Fruit fly (Drosophila melanogaster): ENCODE measurements around the gene CG13599.
A peak's percentile ranks its signal among the peaks of the same experiment; 100 is the strongest.

The CG13599 gene

DNA sequence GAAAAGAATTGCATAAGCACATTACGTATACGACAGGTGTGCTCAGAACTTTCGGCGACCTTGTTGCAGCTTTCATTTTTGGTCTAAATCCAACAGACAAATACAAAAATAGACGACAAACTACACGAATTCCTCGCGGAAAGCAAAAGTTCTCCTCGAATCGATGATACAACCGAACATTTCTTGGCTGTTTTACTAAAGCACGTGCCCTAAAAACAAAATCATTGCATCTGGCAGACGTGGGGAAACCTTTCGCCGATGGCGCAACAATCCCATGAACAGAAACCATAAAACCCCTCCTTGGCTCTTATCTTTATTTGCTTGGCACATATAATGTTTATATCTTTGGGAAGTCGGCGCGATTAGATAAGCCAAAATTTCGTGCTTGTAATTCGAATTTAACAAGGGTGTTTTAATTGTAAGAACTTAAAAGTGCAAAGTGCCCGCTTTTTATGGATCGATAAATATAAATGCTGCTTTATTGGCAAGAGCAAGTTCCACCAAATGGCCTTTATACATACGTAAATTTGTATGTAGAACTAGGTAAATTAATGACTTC is 7.2 kb downstream of the CG13599 start (continued):
- TF ChIP-seq sens-2 (GFP tag; IDR thresholded peaks at IDR 0.05) (no peak), pros (GFP tag; optimal IDR thresholded peaks at IDR 0.05) (peak; percentile 52), CG5180 (GFP tag; optimal IDR thresholded peaks at IDR 0.05) (peak; percentile 1), CG15514 (GFP tag; optimal IDR thresholded peaks at IDR 0.05) (no peak), Hr39 (optimal IDR thresholded peaks at IDR 0.05) (no peak), CG8478 (optimal IDR thresholded peaks at IDR 0.05) (no peak), Hand (GFP tag; optimal IDR thresholded peaks at IDR 0.05) (no peak), sna (GFP tag; IDR thresholded peaks at IDR 0.05; ENCODE audit: partially characterized antibody) (no peak), CTCF (GFP tag; optimal IDR thresholded peaks at IDR 0.05) (no peak), CG7745 (tag; optimal IDR thresholded peaks at IDR 0.05) (no peak), dmrt11E (tag; optimal IDR thresholded peaks at IDR 0.05) (no peak), CG7839 (tag; optimal IDR thresholded peaks at IDR 0.05) (no peak), H15 (GFP tag; IDR thresholded peaks at IDR 0.05) (no peak), sim (GFP tag; IDR thresholded peaks at IDR 0.05) (no peak), sqz (GFP tag; optimal IDR thresholded peaks at IDR 0.05) (no peak), sr (GFP tag; IDR thresholded peaks at IDR 0.05) (no peak), sug (tag; optimal IDR thresholded peaks at IDR 0.05) (peak; percentile 62), CG1233 (GFP tag; optimal IDR thresholded peaks at IDR 0.05) (no peak), tx (GFP tag; optimal IDR thresholded peaks at IDR 0.05) (no peak), exex (tag; optimal IDR thresholded peaks at IDR 0.05) (peak; percentile 88), CG33557 (GFP tag; optimal IDR thresholded peaks at IDR 0.05) (no peak), ham (GFP tag; IDR thresholded peaks at IDR 0.05) (no peak), CG2129 (GFP tag; IDR thresholded peaks at IDR 0.05; ENCODE audit: partially characterized antibody) (no peak), CG1647 (GFP tag; optimal IDR thresholded peaks at IDR 0.05) (no peak), CG7357 (GFP tag; IDR thresholded peaks at IDR 0.05) (no peak), fd96Cb (tag; optimal IDR thresholded peaks at IDR 0.05) (no peak), pfk (GFP tag; optimal IDR thresholded peaks at IDR 0.05) (no peak), ewg (GFP tag; optimal IDR thresholded peaks at IDR 0.05) (no peak), CG18764 (GFP tag; optimal IDR thresholded peaks at IDR 0.05) (no peak), twi (tag; optimal IDR thresholded peaks at IDR 0.05) (no peak), vnd (GFP tag; IDR thresholded peaks at IDR 0.05; ENCODE audit: partially characterized antibody) (no peak; the same call in 2 of the 3 replicates), lmd (GFP tag; IDR thresholded peaks at IDR 0.05) (no peak), CG12769 (tag; optimal IDR thresholded peaks at IDR 0.05) (peak; percentile 40), CG6854 (GFP tag; optimal IDR thresholded peaks at IDR 0.05) (peak; percentile 27), CG14710 (tag; optimal IDR thresholded peaks at IDR 0.05) (no peak), bowl (GFP tag; IDR thresholded peaks at IDR 0.05) (no peak), her (GFP tag; optimal IDR thresholded peaks at IDR 0.05) (no peak), pzg (GFP tag; optimal IDR thresholded peaks at IDR 0.05) (no peak), CG9437 (GFP tag; optimal IDR thresholded peaks at IDR 0.05) (no peak), mirr (GFP tag; optimal IDR thresholded peaks at IDR 0.05) (peak; percentile 42), CG32532 (GFP tag; IDR thresholded peaks at IDR 0.05) (no peak), CG31224 (GFP tag; IDR thresholded peaks at IDR 0.05) (no peak), dysf (GFP tag; IDR thresholded peaks at IDR 0.05) (no peak), Nf-YB (GFP tag; optimal IDR thresholded peaks at IDR 0.05) (no peak), corto (GFP tag; optimal IDR thresholded peaks at IDR 0.05) (no peak), CG10274 (GFP tag; optimal IDR thresholded peaks at IDR 0.05) (no peak), CG12219 (GFP tag; optimal IDR thresholded peaks at IDR 0.05) (no peak), CG11695 (GFP tag; IDR thresholded peaks at IDR 0.05) (no peak), Adf1 (GFP tag; IDR thresholded peaks at IDR 0.05) (no peak), Sry-δ (GFP tag; optimal IDR thresholded peaks at IDR 0.05) (no peak), CG31365 (tag; optimal IDR thresholded peaks at IDR 0.05) (no peak), CG10431 (GFP tag; optimal IDR thresholded peaks at IDR 0.05) (peak; percentile 9)
